Worm (Caenorhabditis elegans): ENCODE results near the gene F35E8.9.

The F35E8.9 gene

DNA sequence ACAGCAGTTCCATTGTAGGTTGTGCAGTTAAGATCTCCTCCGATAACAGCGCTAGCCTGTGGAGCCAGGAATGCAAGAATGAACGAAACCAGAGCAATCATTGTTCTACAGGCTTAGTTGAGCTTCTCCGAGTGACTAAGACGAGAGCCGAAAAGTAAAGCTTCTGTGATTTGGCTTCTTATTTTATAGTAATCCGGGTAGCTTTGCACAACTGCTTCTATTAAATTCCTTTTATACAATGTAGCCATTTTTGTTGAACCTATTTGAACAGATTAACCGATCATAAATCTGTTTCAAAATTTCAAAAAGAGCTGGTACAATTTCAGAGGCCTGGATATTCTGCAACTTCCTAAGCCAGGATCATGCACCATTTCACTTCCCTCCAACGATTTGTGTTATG lies at the start of gene F35E8.9:
F35E8.9 (minus strand) TSS at position 101 of the 400 bp plus-strand sequence.
- no peak for TF ChIP-seq snpc-1.3 (tag; optimal IDR thresholded peaks at IDR 0.05; ENCODE audit: insufficient read depth)

DNA sequence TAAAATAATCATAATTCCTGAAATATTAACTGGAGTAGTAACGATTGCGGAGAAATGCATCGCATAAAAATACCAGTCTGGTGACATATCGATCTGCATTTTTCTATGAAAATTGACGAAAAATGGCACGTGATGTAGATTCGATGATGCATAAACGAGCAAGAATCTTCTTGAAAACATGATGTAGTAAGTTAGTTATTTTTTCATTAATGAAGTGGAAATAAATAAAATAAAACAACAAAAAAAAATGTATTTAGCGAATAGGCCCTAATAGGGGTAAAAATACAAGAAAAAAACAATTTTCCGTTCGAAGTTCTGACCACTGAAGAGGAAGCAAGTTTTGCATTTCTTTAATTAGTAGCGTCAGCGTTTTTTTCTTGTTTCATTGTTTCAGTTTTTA lies 47.8 kb upstream of the F35E8.9 start, which contains the start of gene sri-2:
sri-2 (minus strand) TSS at position 101 of the 400 bp plus-strand sequence.
- TF ChIP-seq xnd-1 (tag; optimal IDR thresholded peaks at IDR 0.05) (no peak), hlh-26 (GFP tag; conservative IDR thresholded peaks at IDR 0.05) (no peak), atf-7 (tag; optimal IDR thresholded peaks at IDR 0.05) (no peak)

DNA sequence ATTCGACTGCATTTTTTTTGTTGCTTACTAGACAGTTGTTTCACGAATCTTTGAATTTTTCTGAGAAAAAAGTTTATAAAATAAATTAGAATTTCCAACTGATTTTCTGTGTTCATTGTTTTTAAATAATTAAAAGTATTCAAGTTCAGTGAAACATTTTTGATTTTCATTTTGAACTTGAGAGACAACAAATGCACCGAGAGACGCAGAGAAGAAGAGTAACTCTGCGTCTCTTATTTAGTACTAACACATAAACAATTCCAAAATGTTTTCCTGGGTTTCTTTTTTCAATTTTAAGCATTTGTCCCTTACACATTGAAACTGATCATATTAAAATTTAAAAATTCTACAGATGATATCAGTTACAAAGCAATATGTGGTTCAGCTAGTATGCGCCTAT lies 42.1 kb upstream of the F35E8.9 start:
- TF ChIP-seq hmg-1.2 (GFP tag; IDR thresholded peaks at IDR 0.05), result peak; percentile 70; the same call in 1 of the 2 replicates
- no peak for TF ChIP-seq ztf-25 (GFP tag; IDR thresholded peaks at IDR 0.05)

DNA sequence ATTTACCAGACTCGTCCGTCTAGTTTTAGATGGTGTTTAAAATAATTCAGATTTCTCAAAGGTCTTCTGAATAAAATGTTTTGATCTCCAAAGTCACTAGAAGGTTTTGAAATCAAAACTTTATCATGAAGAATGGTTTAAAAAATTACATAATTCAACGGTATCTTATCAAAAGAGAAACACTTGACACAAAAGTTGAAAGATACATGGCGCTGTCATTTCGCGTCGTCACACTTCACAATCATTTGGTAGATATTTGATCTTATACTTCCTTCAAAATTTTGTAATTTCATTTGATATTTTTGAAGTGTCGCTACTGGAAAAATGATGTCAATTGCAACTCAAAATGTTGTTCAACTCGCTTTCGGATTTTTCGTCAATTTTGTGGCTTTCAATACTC lies 39.7 kb upstream of the F35E8.9 start, which contains the start of gene F36G9.3:
F36G9.3 (plus strand) TSS at position 301 of the 400 bp plus-strand sequence.
- TF ChIP-seq hlh-26 (GFP tag; conservative IDR thresholded peaks at IDR 0.05), result no peak
- TF ChIP-seq madf-8 (GFP tag; conservative IDR thresholded peaks at IDR 0.05), result no peak
- no peak for TF ChIP-seq F39B2.1 (GFP tag; IDR thresholded peaks at IDR 0.05)
- TF ChIP-seq nfyb-1 (GFP tag; IDR thresholded peaks at IDR 0.05), result no peak
- TF ChIP-seq K11D2.4 (GFP tag; IDR thresholded peaks at IDR 0.05), result no peak
- TF ChIP-seq ama-1 (optimal IDR thresholded peaks at IDR 0.05), result no peak
- no peak for TF ChIP-seq ama-1 (GFP tag; optimal IDR thresholded peaks at IDR 0.05)
- TF ChIP-seq nfya-1 (tag; optimal IDR thresholded peaks at IDR 0.05; ENCODE audit: borderline replicate concordance, insufficient read depth), result no peak
- TF ChIP-seq dpff-1 (tag; optimal IDR thresholded peaks at IDR 0.05), result no peak
- TF ChIP-seq ceh-100 (GFP tag; IDR thresholded peaks at IDR 0.05), result no peak

DNA sequence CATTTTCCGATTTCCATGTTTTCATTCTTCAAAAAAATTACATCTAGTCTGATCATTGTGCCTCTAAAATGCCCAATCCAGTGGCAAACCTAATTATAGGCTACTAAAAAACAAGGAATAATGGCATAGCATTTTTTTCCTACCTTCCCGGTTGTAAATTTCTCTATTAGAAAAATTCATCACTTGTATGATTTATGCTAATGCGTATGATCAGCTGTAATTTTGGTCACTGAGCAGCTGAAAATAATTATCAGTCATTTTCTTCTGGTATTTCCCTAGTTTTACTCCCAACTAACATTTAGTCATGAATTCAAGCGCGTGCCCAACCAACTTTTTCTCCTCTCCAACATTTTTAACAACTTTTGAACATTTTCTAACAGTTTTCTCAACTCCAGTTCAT lies 38.1 kb upstream of the F35E8.9 start, which contains the start of gene srh-186:
srh-186 (plus strand) TSS at position 301 of the 400 bp plus-strand sequence.
- TF ChIP-seq T07F8.4 (tag; optimal IDR thresholded peaks at IDR 0.05) (no peak), aptf-2 (GFP tag; conservative IDR thresholded peaks at IDR 0.05) (no peak), mxl-1 (tag; optimal IDR thresholded peaks at IDR 0.05) (no peak), snpc-1.3 (tag; optimal IDR thresholded peaks at IDR 0.05; ENCODE audit: insufficient read depth) (no peak), tbx-9 (tag; optimal IDR thresholded peaks at IDR 0.05; ENCODE audit: borderline replicate concordance) (no peak), somi-1 (GFP tag; optimal IDR thresholded peaks at IDR 0.05) (no peak), Y67H2A.10 (GFP tag; conservative IDR thresholded peaks at IDR 0.05) (no peak), lsy-27 (tag; optimal IDR thresholded peaks at IDR 0.05; ENCODE audit: borderline replicate concordance, insufficient read depth) (no peak)

DNA sequence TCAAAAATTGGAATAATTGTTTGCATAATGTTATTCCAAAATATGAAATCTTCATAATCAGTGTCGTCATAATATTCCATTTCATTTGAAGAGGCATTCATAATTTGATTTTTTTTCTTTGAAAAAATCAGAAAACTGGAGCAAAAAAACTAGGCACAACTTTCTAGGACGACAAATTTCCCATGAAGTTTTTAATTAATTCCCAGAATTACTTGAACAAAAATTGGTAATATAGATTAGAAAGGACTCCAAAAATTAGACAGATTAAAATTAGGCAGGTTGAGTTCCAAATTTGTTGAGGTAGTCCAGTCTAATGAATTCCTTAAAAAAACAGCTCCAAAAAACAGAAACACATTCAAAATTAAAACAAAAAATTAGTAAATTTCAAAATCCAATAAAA lies 37.6 kb upstream of the F35E8.9 start, which contains the start of gene srw-57:
srw-57 (minus strand) TSS at position 101 of the 400 bp plus-strand sequence.
- TF ChIP-seq him-1 (tag; optimal IDR thresholded peaks at IDR 0.05) (no peak), nhr-27 (tag; optimal IDR thresholded peaks at IDR 0.05) (no peak), athp-1 (tag; optimal IDR thresholded peaks at IDR 0.05) (no peak), pha-4 (tag; optimal IDR thresholded peaks at IDR 0.05) (no peak)

DNA sequence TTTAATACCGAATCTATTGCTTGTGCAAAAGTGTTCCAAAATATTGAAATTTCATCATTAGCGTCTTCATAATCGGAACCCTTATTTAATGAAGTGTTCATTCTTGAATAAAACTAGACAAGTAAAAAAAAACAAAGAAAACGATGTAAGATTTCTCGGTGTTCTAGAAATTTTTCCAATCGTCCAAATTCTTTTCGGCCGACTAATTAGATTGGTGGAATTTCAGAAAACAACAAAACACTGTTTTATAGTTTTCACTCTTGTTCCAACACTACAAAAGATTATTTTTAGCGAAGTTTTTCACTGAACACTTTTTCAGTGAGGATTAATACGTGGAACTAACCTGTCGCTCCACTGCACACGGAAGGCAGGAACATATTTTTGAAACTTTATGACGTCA lies 35.4 kb upstream of the F35E8.9 start, which contains the start of gene srw-56:
srw-56 (minus strand) TSS at position 101 of the 400 bp plus-strand sequence.
- no peak for TF ChIP-seq mcd-1 (GFP tag; IDR thresholded peaks at IDR 0.05)
- no peak for TF ChIP-seq tlf-1 (GFP tag; optimal IDR thresholded peaks at IDR 0.05)
- TF ChIP-seq efl-1 (GFP tag; optimal IDR thresholded peaks at IDR 0.05), result no peak
- no peak for TF ChIP-seq F55B11.4 (tag; optimal IDR thresholded peaks at IDR 0.05; ENCODE audit: borderline replicate concordance, insufficient read depth)
- TF ChIP-seq dox-1 (GFP tag; IDR thresholded peaks at IDR 0.05), result no peak
- TF ChIP-seq K11D2.4 (GFP tag; IDR thresholded peaks at IDR 0.05), result no peak
- no peak for TF ChIP-seq ztf-28 (GFP tag; IDR thresholded peaks at IDR 0.05)
- no peak for TF ChIP-seq lsl-1 (GFP tag; optimal IDR thresholded peaks at IDR 0.05)
- TF ChIP-seq xnd-1 (tag; optimal IDR thresholded peaks at IDR 0.05), result no peak
- no peak for TF ChIP-seq nfyb-1 (GFP tag; IDR thresholded peaks at IDR 0.05)
- no peak for TF ChIP-seq chd-7 (tag; optimal IDR thresholded peaks at IDR 0.05)
- no peak for TF ChIP-seq ztf-6 (GFP tag; IDR thresholded peaks at IDR 0.05)
- no peak for TF ChIP-seq F10E7.11 (tag; optimal IDR thresholded peaks at IDR 0.05)

Data from whole organism, young adult.